Worm (Caenorhabditis elegans) whole organism, mixed stage, embryonic: Measurements from ENCODE around the gene C01G5.5.

ENCODE experiments used
- ces-1 ChIP-seq: fragments of 150-350 bp; optimal IDR thresholded peaks from 2 replicates; lab custom pipeline; 2014; ENCODE audit warnings: missing biosample characterization, missing genetic modification reagents, missing genetic modification characterization
- lin-13 ChIP-seq: fragments of 150-350 bp; optimal IDR thresholded peaks from 2 replicates; lab custom pipeline; 2014; ENCODE audit warnings: missing biosample characterization, missing genetic modification characterization
- lin-32 ChIP-seq: fragments of 200-800 bp; sonication (Bioruptor generic); optimal IDR thresholded peaks from 2 replicates; lab custom pipeline; 2018; ENCODE audit warnings: mild to moderate bottlenecking, missing genetic modification characterization, missing compliant biosample characterization
- nhr-12 ChIP-seq: fragments of 150-350 bp; optimal IDR thresholded peaks from 2 replicates; lab custom pipeline; 2014; ENCODE audit warnings: missing biosample characterization, missing genetic modification characterization

- no peak for TF ChIP-seq nhr-12
- no peak for TF ChIP-seq lin-13 (tag; lab: Kevin White, UChicago)
- no peak for TF ChIP-seq lin-32 (GFP tag; lab: Kevin White, UChicago)
- no peak for TF ChIP-seq ces-1 (GFP tag; lab: Kevin White, UChicago)
Observed at ce11 chrIV:6529832-6530231, 5.4 kb downstream of the C01G5.5 start.
